Worm (Caenorhabditis elegans) whole organism, early embryonic: ENCODE measurements around the gene arp-1.

Experiments
- ama-1 ChIP-seq: fragments of 150-350 bp; optimal IDR thresholded peaks from 2 replicates; lab custom pipeline; 2014
- ceh-13 ChIP-seq: fragments of 200-800 bp; sonication (Bioruptor generic); optimal IDR thresholded peaks from 2 replicates; lab custom pipeline; 2018; ENCODE audit warnings: mild to moderate bottlenecking, missing genetic modification characterization, missing compliant biosample characterization
- ets-7 ChIP-seq: sonication (generic microtip); optimal IDR thresholded peaks from 2 replicates; lab custom pipeline; 2016; ENCODE audit warnings: missing genotype, missing genetic modification characterization, missing compliant biosample characterization
- hmg-4 ChIP-seq: fragments of 200-800 bp; sonication (Bioruptor generic); optimal IDR thresholded peaks from 2 replicates; lab custom pipeline; 2018; ENCODE audit warnings: mild to moderate bottlenecking, missing genetic modification characterization, missing compliant biosample characterization
- pes-1 ChIP-seq: fragments of 200-800 bp; sonication (Bioruptor generic); IDR thresholded peaks from 2 replicates; pipeline ENCODE4 v1.3.6; 2022; ENCODE audit warnings: missing genetic modification reagents, missing genetic modification characterization, missing compliant biosample characterization
- tbx-37 ChIP-seq: fragments of 200-800 bp; sonication (Bioruptor generic); conservative IDR thresholded peaks from 2 replicates; pipeline ENCODE4 v1.3.6; 2022; ENCODE audit warnings: missing genetic modification reagents, missing genetic modification characterization, missing compliant biosample characterization

- TF ChIP-seq ama-1: no peak
- peak; percentile 65 for TF ChIP-seq ets-7
- TF ChIP-seq pes-1 (GFP tag; lab: Robert Waterston, UW): peak; percentile 88
- TF ChIP-seq tbx-37 (GFP tag; lab: Robert Waterston, UW): peak; percentile 75
- peak; percentile 75 for TF ChIP-seq ceh-13 (GFP tag; lab: Kevin White, UChicago)
- peak; percentile 92 for TF ChIP-seq hmg-4 (GFP tag; lab: Kevin White, UChicago)
These were observed 45.7 kb downstream of the arp-1 start, which contains the start of gene gst-27 for ce11 chrII:15165681-15166235.
